Worm (Caenorhabditis elegans) whole organism, late embryonic: ENCODE measurements around the gene srd-50.

Experiments
- C08G9.2 ChIP-seq: sonication (generic microtip); optimal IDR thresholded peaks from 2 replicates; lab custom pipeline; 2016; ENCODE audit warnings: mild to moderate bottlenecking, missing genetic modification characterization, moderate library complexity, missing compliant biosample characterization
- F13H6.1 ChIP-seq: sonication (generic microtip); optimal IDR thresholded peaks from 2 replicates; lab custom pipeline; 2016; ENCODE audit warnings: missing genetic modification characterization, missing compliant biosample characterization
- T23F11.4 ChIP-seq: fragments of 200-800 bp; sonication (Bioruptor generic); optimal IDR thresholded peaks from 2 replicates; lab custom pipeline; 2018; ENCODE audit warnings: mild to moderate bottlenecking, missing genetic modification characterization, missing compliant biosample characterization
- Y22D7AL.16 ChIP-seq: sonication (generic microtip); optimal IDR thresholded peaks from 2 replicates; lab custom pipeline; 2016; ENCODE audit warnings: missing genetic modification characterization, missing compliant biosample characterization
- ama-1 ChIP-seq: fragments of 150-350 bp; optimal IDR thresholded peaks from 2 replicates; lab custom pipeline; 2014
- ceh-14 ChIP-seq: sonication (generic microtip); optimal IDR thresholded peaks from 2 replicates; lab custom pipeline; 2016; ENCODE audit warnings: missing genotype, missing genetic modification characterization, missing compliant biosample characterization
- ceh-18 ChIP-seq: sonication (generic microtip); optimal IDR thresholded peaks from 2 replicates; lab custom pipeline; 2016; ENCODE audit warnings: missing genetic modification characterization, missing compliant biosample characterization
- ceh-2 ChIP-seq: sonication (generic microtip); optimal IDR thresholded peaks from 2 replicates; lab custom pipeline; 2016; ENCODE audit warnings: missing genotype, missing genetic modification characterization, missing compliant biosample characterization
- ceh-30 ChIP-seq: fragments of 150-350 bp; optimal IDR thresholded peaks from 2 replicates; lab custom pipeline; 2014; ENCODE audit warnings: missing biosample characterization, missing genetic modification characterization
- ceh-31 ChIP-seq: sonication (generic microtip); optimal IDR thresholded peaks from 2 replicates; lab custom pipeline; 2016; ENCODE audit warnings: missing genetic modification characterization, missing compliant biosample characterization
- ceh-34 ChIP-seq: sonication (generic microtip); optimal IDR thresholded peaks from 2 replicates; lab custom pipeline; 2016; ENCODE audit warnings: mild to moderate bottlenecking, missing genetic modification characterization, missing compliant biosample characterization
- ceh-45 ChIP-seq: fragments of 200-800 bp; sonication (Bioruptor generic); IDR thresholded peaks from 2 replicates; pipeline ENCODE4 v1.3.6; 2022; ENCODE audit warnings: missing genetic modification reagents, missing genetic modification characterization, missing compliant biosample characterization
- ceh-48 ChIP-seq: sonication (generic microtip); optimal IDR thresholded peaks from 2 replicates; lab custom pipeline; 2016; ENCODE audit warnings: missing genetic modification characterization, inconsistent platforms, missing compliant biosample characterization
- ceh-6 ChIP-seq: fragments of 200-800 bp; sonication (Bioruptor generic); optimal IDR thresholded peaks from 2 replicates; lab custom pipeline; 2018; ENCODE audit warnings: mild to moderate bottlenecking, missing genetic modification characterization, missing compliant biosample characterization
- dve-1 ChIP-seq: sonication (generic microtip); optimal IDR thresholded peaks from 2 replicates; lab custom pipeline; 2017; ENCODE audit warnings: antibody characterized with exemption, mild to moderate bottlenecking, missing genetic modification characterization, missing compliant biosample characterization
- elt-2 ChIP-seq: sonication (generic microtip); optimal IDR thresholded peaks from 2 replicates; lab custom pipeline; 2016; ENCODE audit warnings: missing genetic modification reagents, missing genetic modification characterization, missing compliant biosample characterization
- eyg-1 ChIP-seq: sonication (generic microtip); optimal IDR thresholded peaks from 2 replicates; lab custom pipeline; 2016; ENCODE audit warnings: missing genotype, missing genetic modification characterization, missing compliant biosample characterization
- fax-1 ChIP-seq: sonication (generic microtip); optimal IDR thresholded peaks from 2 replicates; lab custom pipeline; 2016; ENCODE audit warnings: missing genotype, missing genetic modification characterization, missing compliant biosample characterization
- fkh-10 ChIP-seq: fragments of 150-350 bp; optimal IDR thresholded peaks from 2 replicates; lab custom pipeline; 2014; ENCODE audit warnings: missing biosample characterization, missing genetic modification reagents, missing genetic modification characterization
- hlh-13 ChIP-seq: fragments of 200-800 bp; sonication (Bioruptor generic); optimal IDR thresholded peaks from 2 replicates; lab custom pipeline; 2018; ENCODE audit warnings: mild to moderate bottlenecking, missing genetic modification characterization, missing compliant biosample characterization
- hlh-30 ChIP-seq: sonication (generic microtip); optimal IDR thresholded peaks from 2 replicates; lab custom pipeline; 2017; ENCODE audit warnings: antibody characterized with exemption, missing genetic modification characterization, missing compliant biosample characterization; ENCODE audit not compliant: insufficient read depth
- hlh-8 ChIP-seq: sonication (generic microtip); optimal IDR thresholded peaks from 2 replicates; lab custom pipeline; 2016; ENCODE audit warnings: missing genotype, missing genetic modification characterization, missing compliant biosample characterization
- lin-11 ChIP-seq: fragments of 200-800 bp; sonication (Bioruptor generic); optimal IDR thresholded peaks from 2 replicates; lab custom pipeline; 2018; ENCODE audit warnings: mild to moderate bottlenecking, missing genetic modification characterization, missing compliant biosample characterization
- mec-3 ChIP-seq: sonication (generic microtip); optimal IDR thresholded peaks from 2 replicates; lab custom pipeline; 2016; ENCODE audit warnings: borderline replicate concordance, missing genetic modification characterization, missing compliant biosample characterization
- nfya-1 ChIP-seq: sonication (generic microtip); optimal IDR thresholded peaks from 2 replicates; lab custom pipeline; 2017; ENCODE audit warnings: missing genetic modification characterization, mild to moderate bottlenecking, missing compliant biosample characterization, antibody characterized with exemption, moderate library complexity
- nhr-11 ChIP-seq: fragments of 150-350 bp; optimal IDR thresholded peaks from 2 replicates; lab custom pipeline; 2014; ENCODE audit warnings: missing biosample characterization, missing genetic modification characterization
- nhr-232 ChIP-seq: sonication (generic microtip); optimal IDR thresholded peaks from 2 replicates; lab custom pipeline; 2016; ENCODE audit warnings: missing genetic modification characterization, missing compliant biosample characterization
- pat-9 ChIP-seq: fragments of 200-800 bp; sonication (Bioruptor generic); optimal IDR thresholded peaks from 2 replicates; lab custom pipeline; 2018; ENCODE audit warnings: mild to moderate bottlenecking, missing genetic modification characterization, moderate library complexity, missing compliant biosample characterization
- pax-1 ChIP-seq: fragments of 150-350 bp; optimal IDR thresholded peaks from 2 replicates; lab custom pipeline; 2014; ENCODE audit warnings: missing biosample characterization, missing genetic modification characterization
- pqm-1 ChIP-seq: sonication (generic microtip); optimal IDR thresholded peaks from 2 replicates; lab custom pipeline; 2016; ENCODE audit warnings: missing genetic modification characterization, missing compliant biosample characterization
- pros-1 ChIP-seq: fragments of 150-350 bp; optimal IDR thresholded peaks from 2 replicates; lab custom pipeline; 2014; ENCODE audit warnings: missing biosample characterization, missing genetic modification reagents, missing genetic modification characterization
- ref-2 ChIP-seq: sonication (generic microtip); optimal IDR thresholded peaks from 2 replicates; lab custom pipeline; 2016; ENCODE audit warnings: missing genetic modification characterization, missing compliant biosample characterization
- rnt-1 ChIP-seq: sonication (generic microtip); optimal IDR thresholded peaks from 2 replicates; lab custom pipeline; 2016; ENCODE audit warnings: missing genetic modification characterization, missing compliant biosample characterization
- sdc-2 ChIP-seq: sonication (generic microtip); optimal IDR thresholded peaks from 2 replicates; lab custom pipeline; 2016; ENCODE audit warnings: missing genotype, missing genetic modification characterization, missing compliant biosample characterization
- sox-4 ChIP-seq: sonication (generic microtip); optimal IDR thresholded peaks from 2 replicates; lab custom pipeline; 2017; ENCODE audit warnings: mild to moderate bottlenecking, missing genetic modification characterization, inconsistent platforms, missing compliant biosample characterization
- syd-9 ChIP-seq: sonication (generic microtip); optimal IDR thresholded peaks from 2 replicates; lab custom pipeline; 2016; ENCODE audit warnings: mild to moderate bottlenecking, missing genetic modification characterization, moderate library complexity, missing compliant biosample characterization
- tbx-2 ChIP-seq: sonication (generic microtip); optimal IDR thresholded peaks from 2 replicates; lab custom pipeline; 2016; ENCODE audit warnings: missing genetic modification characterization, missing compliant biosample characterization
- tbx-7 ChIP-seq: sonication (generic microtip); optimal IDR thresholded peaks from 2 replicates; lab custom pipeline; 2016; ENCODE audit warnings: missing genotype, missing genetic modification characterization, missing compliant biosample characterization
- unc-42 ChIP-seq: sonication (generic microtip); optimal IDR thresholded peaks from 2 replicates; lab custom pipeline; 2016; ENCODE audit warnings: missing genotype, missing genetic modification characterization, missing compliant biosample characterization
- unc-55 ChIP-seq: sonication (generic microtip); optimal IDR thresholded peaks from 2 replicates; lab custom pipeline; 2017; ENCODE audit warnings: missing biosample characterization, missing genetic modification reagents, missing genetic modification characterization
- unc-86 ChIP-seq: sonication (generic microtip); optimal IDR thresholded peaks from 2 replicates; lab custom pipeline; 2016; ENCODE audit warnings: missing genetic modification characterization, missing compliant biosample characterization
- zip-5 ChIP-seq: sonication (generic microtip); optimal IDR thresholded peaks from 2 replicates; lab custom pipeline; 2016; ENCODE audit warnings: missing genetic modification characterization, missing compliant biosample characterization

srd-50 gene

DNA sequence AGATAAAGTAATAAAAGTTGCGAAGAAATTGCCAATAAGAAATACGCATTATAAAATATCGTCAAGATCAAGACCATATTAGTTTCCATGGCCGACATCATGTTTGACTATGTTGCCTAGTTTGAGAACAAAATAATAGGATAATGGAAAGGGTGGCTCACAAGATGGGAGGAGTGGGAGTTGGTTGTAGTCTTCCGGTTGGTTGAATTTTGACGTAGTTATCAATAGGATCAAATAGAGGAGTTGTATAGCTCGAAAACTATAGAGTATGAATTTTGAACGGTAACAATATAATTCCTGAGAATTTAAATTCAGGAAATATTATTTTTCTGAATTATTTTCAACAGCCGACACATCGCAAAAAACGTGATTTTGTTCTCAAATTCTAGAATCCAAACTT is at the start of gene srd-50:
Gene srd-50 (minus strand): TSS at position 101 of the 400 bp plus-strand sequence.
- no peak for TF ChIP-seq zip-5 (tag; lab: Kevin White, UChicago)
- TF ChIP-seq Y22D7AL.16 (tag; lab: Kevin White, UChicago) = no peak
- TF ChIP-seq sdc-2 = no peak
- TF ChIP-seq T23F11.4 = no peak
- TF ChIP-seq ceh-2 (tag; lab: Kevin White, UChicago) = no peak
- TF ChIP-seq, all 69 proteins: peak for 0

DNA sequence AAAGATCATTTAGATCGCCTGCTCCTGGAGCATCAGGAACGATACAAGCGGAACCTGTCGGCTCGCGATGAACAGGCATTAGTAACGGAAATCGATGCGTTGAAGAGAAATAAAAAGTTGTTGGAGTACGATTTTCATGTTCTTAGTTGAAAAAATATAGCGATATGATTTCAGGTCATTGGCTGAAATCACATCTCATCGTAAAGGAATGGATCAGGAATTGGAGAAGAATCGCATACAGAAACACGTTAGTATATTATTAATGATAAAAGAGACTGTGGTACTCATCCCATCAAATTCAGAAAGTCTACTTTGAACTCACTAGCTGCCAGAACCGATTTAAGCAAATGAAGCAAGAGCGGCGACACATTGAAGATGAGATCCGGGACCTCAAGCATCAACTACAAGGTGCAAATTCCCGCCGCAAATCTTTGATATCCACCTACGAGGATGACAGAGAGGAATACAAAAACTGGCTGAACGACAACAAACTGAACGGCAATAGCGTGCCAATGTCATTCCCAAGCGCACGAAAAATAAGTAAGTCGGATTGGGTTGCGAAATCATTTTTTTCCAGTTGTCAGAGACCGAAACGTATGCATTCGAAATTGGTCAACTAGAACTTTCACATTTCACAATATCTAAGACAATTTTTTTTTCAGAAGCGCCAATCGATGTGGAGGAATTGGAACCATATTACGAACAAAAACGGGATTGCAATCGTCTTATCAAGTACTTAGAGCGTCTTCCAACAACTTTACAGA is 48.6 kb upstream of the srd-50 start:
- no peak for TF ChIP-seq pax-1 (tag; lab: Kevin White, UChicago)
- TF ChIP-seq hlh-13 (GFP tag; lab: Kevin White, UChicago) = no peak
- no peak for TF ChIP-seq dve-1
- TF ChIP-seq nhr-11 (tag; lab: Kevin White, UChicago) = no peak
- TF ChIP-seq pqm-1 = no peak
- no peak for TF ChIP-seq ceh-45 (GFP tag; lab: Robert Waterston, UW)
- TF ChIP-seq hlh-30 = no peak
- TF ChIP-seq pros-1 = no peak
- TF ChIP-seq tbx-7 (tag; lab: Kevin White, UChicago) = no peak
- no peak for TF ChIP-seq ceh-30 (tag; lab: Kevin White, UChicago)
- no peak for TF ChIP-seq ceh-2 (tag; lab: Kevin White, UChicago)
- TF ChIP-seq, all 69 proteins: peak for 0

DNA sequence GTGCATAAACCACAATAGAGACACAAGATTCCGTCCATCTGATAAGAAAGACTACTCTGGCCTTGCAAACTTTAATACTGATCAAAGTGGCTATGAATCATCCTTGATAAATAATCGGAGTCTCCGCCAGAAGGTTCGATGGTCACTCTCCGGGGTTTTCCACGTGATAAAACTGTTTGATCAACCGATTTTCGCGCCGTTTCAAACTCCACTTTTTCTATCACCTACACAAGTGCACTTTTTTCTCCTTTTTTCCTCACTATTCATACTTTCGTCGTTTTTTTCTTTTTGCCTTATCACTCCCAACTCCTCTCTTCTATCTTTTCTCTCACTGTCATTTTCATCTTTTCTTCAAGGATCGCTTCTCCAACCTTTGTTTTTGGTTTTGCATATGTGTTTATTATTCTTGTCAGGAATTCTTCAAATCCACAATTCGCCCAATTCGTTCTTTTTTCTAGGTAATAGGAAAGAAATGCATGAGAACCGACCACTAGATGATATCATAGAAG is 47.1 kb upstream of the srd-50 start, which contains the start of gene F18H3.4:
Gene F18H3.4 (plus strand): TSS at position 459 of the 509 bp plus-strand sequence.
- TF ChIP-seq hlh-30 = no peak
- TF ChIP-seq elt-2 (tag; lab: Kevin White, UChicago) = peak; percentile 27
- TF ChIP-seq pqm-1 = peak; percentile 1

DNA sequence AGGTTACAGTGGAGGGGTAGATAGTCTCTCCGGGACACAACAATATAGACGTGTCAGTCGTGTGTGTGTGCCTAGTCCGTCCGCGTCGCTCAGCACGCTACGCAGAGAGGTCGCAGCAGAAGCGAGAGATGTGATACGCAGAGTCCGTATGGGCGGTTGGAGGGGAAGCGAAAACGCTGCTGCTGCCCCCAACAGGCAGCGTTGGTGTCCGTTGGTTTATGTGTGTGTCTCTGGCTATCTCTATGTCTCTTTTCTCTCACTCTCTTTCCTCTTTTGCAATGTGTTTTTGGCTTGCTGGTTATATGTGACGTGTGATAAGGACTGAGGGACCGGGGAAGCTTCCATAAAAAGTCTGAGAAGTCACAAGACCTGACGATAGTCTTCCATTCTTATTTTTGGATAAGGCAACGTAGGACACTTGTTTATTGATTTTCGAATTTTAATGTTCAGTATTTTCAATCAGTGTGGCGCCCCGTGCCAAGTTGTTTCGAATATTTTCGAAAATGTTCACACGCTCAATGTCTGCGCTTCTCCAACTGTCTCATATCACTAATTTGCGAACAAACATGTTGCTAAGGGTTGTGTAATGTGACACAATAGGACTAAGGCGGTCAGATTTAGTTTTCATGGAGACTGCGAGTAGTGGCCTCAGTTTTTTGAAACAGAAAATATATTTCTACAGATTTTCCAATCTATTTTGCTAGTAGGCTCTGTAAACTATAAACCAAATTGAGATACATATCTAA is 45.9 kb upstream of the srd-50 start, which contains the start of gene pab-2:
Gene pab-2 (minus strand): TSS at position 69 of the 746 bp plus-strand sequence.
- TF ChIP-seq dve-1 (peak; percentile 79), pat-9 (tag; lab: Kevin White, UChicago) (peak; percentile 40), syd-9 (tag; lab: Kevin White, UChicago) (peak; percentile 45), ama-1 (lab: Kevin White, UChicago) (no peak), ceh-18 (tag; lab: Kevin White, UChicago) (peak; percentile 69), ceh-48 (tag; lab: Kevin White, UChicago) (peak; percentile 13), ceh-14 (tag; lab: Kevin White, UChicago) (peak; percentile 9), Y22D7AL.16 (tag; lab: Kevin White, UChicago) (no peak), unc-86 (peak; percentile 14), nhr-11 (tag; lab: Kevin White, UChicago) (no peak), eyg-1 (tag; lab: Kevin White, UChicago) (peak; percentile 10), pros-1 (peak; percentile 76), zip-5 (tag; lab: Kevin White, UChicago) (peak; percentile 24), ceh-34 (peak; percentile 67), mec-3 (tag; lab: Kevin White, UChicago) (no peak), sox-4 (peak; percentile 38), C08G9.2 (tag; lab: Kevin White, UChicago) (no peak), fkh-10 (no peak), ceh-6 (GFP tag; lab: Kevin White, UChicago) (peak; percentile 26), elt-2 (tag; lab: Kevin White, UChicago) (peak; percentile 69), lin-11 (tag; lab: Kevin White, UChicago) (peak; percentile 8), nfya-1 (tag; lab: Kevin White, UChicago) (peak; percentile 88), ceh-31 (peak; percentile 78), fax-1 (tag; lab: Kevin White, UChicago) (no peak), hlh-8 (tag; lab: Kevin White, UChicago) (peak; percentile 21), unc-55 (GFP tag; lab: Kevin White, UChicago) (peak; percentile 75), ref-2 (tag; lab: Kevin White, UChicago) (peak; percentile 80), rnt-1 (peak; percentile 61), nhr-232 (tag; lab: Kevin White, UChicago) (peak; percentile 58), sdc-2 (peak; percentile 88), tbx-2 (tag; lab: Kevin White, UChicago) (peak; percentile 92), pqm-1 (peak; percentile 65), hlh-30 (peak; percentile 65), unc-42 (tag; lab: Kevin White, UChicago) (peak; percentile 56), F13H6.1 (tag; lab: Kevin White, UChicago) (peak; percentile 31)
